Worm (Caenorhabditis elegans): Measurements from ENCODE around the gene nhr-180.

DNA sequence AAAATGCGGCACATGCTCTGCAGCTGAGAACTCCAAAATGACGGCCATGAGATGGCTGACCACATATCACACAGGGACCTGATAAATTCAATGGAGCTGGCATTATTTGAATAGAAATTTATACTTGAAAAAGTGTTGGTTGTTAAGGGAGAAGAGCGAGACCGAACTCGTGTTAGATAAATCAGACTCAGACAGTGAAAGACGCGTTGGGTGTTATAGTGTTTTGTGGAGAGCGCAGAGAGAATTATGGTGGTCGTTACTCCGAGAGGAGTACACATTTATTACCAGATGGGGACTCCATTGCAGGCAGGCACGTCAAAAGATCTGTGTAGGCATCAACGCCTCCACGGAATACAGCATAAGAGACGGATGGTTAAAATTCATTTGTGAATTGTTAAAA is 24.6 kb downstream of the nhr-180 start, which contains the start of gene nhr-190:
- TF ChIP-seq Y79H2A.3 (GFP tag; conservative IDR thresholded peaks at IDR 0.05) (no peak), ztf-28 (GFP tag; IDR thresholded peaks at IDR 0.05) (no peak), mel-28 (tag; optimal IDR thresholded peaks at IDR 0.05; ENCODE audit: borderline replicate concordance) (no peak), C17E4.6 (GFP tag; IDR thresholded peaks at IDR 0.05) (no peak), ztf-22 (GFP tag; optimal IDR thresholded peaks at IDR 0.05) (no peak), ceh-27 (GFP tag; optimal IDR thresholded peaks at IDR 0.05) (no peak), lin-26 (GFP tag; IDR thresholded peaks at IDR 0.05) (no peak), snpc-4 (GFP tag; optimal IDR thresholded peaks at IDR 0.05) (no peak), snpc-4 (tag; optimal IDR thresholded peaks at IDR 0.05) (no peak), K12H6.12 (tag; optimal IDR thresholded peaks at IDR 0.05) (no peak), hmg-1.2 (GFP tag; IDR thresholded peaks at IDR 0.05) (peak; percentile 66; the same call in 1 of the 2 replicates), unc-62 (GFP tag; optimal IDR thresholded peaks at IDR 0.05) (no peak), madf-8 (GFP tag; conservative IDR thresholded peaks at IDR 0.05) (no peak), F23B12.7 (tag; optimal IDR thresholded peaks at IDR 0.05; ENCODE audit: insufficient read depth) (no peak)

All from whole organism, young adult.